Worm (Caenorhabditis elegans): ENCODE measurements around the gene CC8.3.

DNA sequence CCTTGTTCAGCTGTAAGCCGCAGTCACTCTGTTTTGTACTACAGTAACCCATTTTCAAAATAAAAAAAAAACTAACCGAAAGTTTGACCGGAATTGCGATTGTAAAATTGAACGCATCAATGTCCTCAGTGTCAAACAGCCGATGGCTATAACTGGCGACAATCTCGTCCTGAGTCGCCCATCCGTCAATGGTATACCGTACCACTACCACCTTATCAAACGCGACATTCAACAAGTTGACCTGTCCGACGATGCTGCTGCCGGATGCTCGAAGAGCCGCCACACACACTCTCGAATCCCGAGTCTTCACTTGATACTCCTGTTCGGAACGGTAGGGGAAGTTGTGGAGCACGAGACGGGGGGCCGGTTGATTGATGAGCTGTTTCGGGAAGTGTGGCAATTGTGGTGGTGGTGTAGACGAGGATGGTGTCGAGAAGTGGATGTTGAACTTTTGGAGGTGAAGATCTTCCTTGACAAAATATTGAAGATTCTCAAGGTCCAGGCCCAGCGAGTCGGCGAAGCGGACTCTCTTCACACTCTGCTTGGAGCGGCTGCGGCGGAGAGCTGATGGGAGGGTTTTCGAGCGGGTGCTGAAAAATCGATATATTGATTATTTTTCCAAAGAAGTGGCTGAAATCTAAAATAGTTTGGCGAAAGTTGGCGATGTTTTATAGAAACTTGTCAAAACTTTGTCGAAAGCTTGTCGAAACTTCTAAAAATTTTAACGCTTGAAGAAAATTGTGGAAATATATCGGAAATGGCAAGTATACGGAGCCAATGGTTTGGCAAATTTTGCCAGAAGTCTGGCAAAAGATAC is 4.5 kb upstream of the CC8.3 start:
- TF ChIP-seq him-1 (tag; optimal IDR thresholded peaks at IDR 0.05), result no peak
- TF ChIP-seq W03F9.2 (tag; optimal IDR thresholded peaks at IDR 0.05), result no peak
- TF ChIP-seq dao-5 (tag; optimal IDR thresholded peaks at IDR 0.05), result no peak
